Worm (Caenorhabditis elegans) whole organism, L3 larva: Measurements from ENCODE around the gene clc-4.

Experiments used
- R02D3.7 ChIP-seq: fragments of 150-350 bp; optimal IDR thresholded peaks from 2 replicates; lab custom pipeline; 2014; ENCODE audit warnings: missing biosample characterization, missing genetic modification characterization
- aly-2 ChIP-seq: fragments of 150-350 bp; optimal IDR thresholded peaks from 2 replicates; lab custom pipeline; 2014; ENCODE audit warnings: missing biosample characterization, missing genetic modification characterization
- elt-2 ChIP-seq: sonication (generic microtip); optimal IDR thresholded peaks from 2 replicates; lab custom pipeline; 2016; ENCODE audit warnings: missing genetic modification reagents, mild to moderate bottlenecking, missing genetic modification characterization, missing compliant biosample characterization
- elt-3 ChIP-seq, 3 experiments: fragments of 150-350 bp in 1 of 3; sonication (generic microtip) in 2 of 3; optimal IDR thresholded peaks; 2 replicates in 2 of 3; 4 replicates in 1 of 3; lab custom pipeline; 2014 to 2017; ENCODE audit warnings: missing biosample characterization in 3 of 3, missing genetic modification characterization in 3 of 3
- fos-1 ChIP-seq: fragments of 150-350 bp; optimal IDR thresholded peaks from 2 replicates; lab custom pipeline; 2014; ENCODE audit warnings: missing biosample characterization, missing genetic modification characterization
- nhr-23 ChIP-seq: fragments of 150-350 bp; optimal IDR thresholded peaks from 2 replicates; lab custom pipeline; 2014; ENCODE audit warnings: missing biosample characterization, missing genetic modification reagents, missing genetic modification characterization
- nhr-237 ChIP-seq: fragments of 150-350 bp; optimal IDR thresholded peaks from 2 replicates; lab custom pipeline; 2014; ENCODE audit warnings: missing biosample characterization, missing genetic modification characterization
- nhr-25 ChIP-seq: sonication (generic microtip); optimal IDR thresholded peaks from 2 replicates; lab custom pipeline; 2017; ENCODE audit warnings: missing biosample characterization, missing genetic modification characterization
- nhr-76 ChIP-seq: fragments of 150-350 bp; sonication (generic microtip); optimal IDR thresholded peaks from 5 replicates; lab custom pipeline; 2014; ENCODE audit warnings: missing biosample characterization, missing genetic modification characterization
- nhr-77 ChIP-seq: fragments of 150-350 bp; optimal IDR thresholded peaks from 2 replicates; lab custom pipeline; 2014; ENCODE audit warnings: missing biosample characterization, missing genetic modification characterization
- pha-4 ChIP-seq: fragments of 150-350 bp; optimal IDR thresholded peaks from 2 replicates; lab custom pipeline; 2014; ENCODE audit warnings: missing biosample characterization, missing genetic modification reagents, missing genetic modification characterization
- skn-1 ChIP-seq: fragments of 150-350 bp; optimal IDR thresholded peaks from 2 replicates; lab custom pipeline; 2014; ENCODE audit warnings: missing biosample characterization, missing genetic modification characterization
- unc-62 ChIP-seq: fragments of 150-350 bp; sonication (generic microtip); optimal IDR thresholded peaks from 4 replicates; lab custom pipeline; 2014; ENCODE audit warnings: missing biosample characterization, missing genetic modification reagents, missing genetic modification characterization

DNA sequence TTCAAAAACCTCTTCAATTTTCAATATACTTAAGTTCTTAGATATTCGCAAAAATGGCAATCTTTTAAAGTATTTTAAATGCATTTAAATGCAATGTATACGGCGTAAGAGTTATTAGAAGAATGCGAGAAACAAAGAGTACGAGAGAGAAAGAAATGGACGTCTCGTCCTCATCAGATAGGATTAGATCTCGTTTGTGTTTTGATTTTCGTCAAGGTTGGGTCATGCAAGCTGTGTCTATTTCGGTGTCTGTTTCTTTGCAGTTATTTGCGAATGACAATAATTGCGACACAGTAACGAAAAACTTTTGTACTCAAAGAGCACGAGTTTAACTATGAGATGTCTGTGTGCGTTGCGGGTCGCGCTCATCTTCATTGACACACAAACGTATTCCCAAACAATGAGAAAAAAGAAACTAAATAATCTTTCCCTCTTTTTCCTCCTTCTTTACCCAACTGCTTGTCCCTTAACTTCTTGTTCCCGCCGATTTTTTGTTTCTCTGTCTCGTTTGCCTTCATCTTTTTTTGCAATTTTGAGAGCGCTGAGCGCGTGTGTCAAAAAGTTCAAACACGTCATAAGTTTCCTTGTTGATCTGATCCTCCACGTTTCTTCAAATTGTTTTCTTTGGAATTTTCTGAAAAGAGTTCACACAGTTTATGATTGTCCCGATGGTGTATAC lies 16.6 kb downstream of the clc-4 start:
- TF ChIP-seq nhr-25 (tag; lab: Kevin White, UChicago) (no peak), skn-1 (tag; lab: Kevin White, UChicago) (no peak), nhr-23 (tag; lab: Kevin White, UChicago) (peak; percentile 32), elt-2 (no peak), unc-62 (GFP tag; lab: Kevin White, UChicago) (no peak), aly-2 (tag; lab: Kevin White, UChicago) (no peak), nhr-76 (tag; lab: Kevin White, UChicago) (no peak), fos-1 (tag; lab: Kevin White, UChicago) (no peak), elt-3 (tag; optimal IDR thresholded peaks at IDR 0.05; lab: Kevin White, UChicago) (no peak), R02D3.7 (no peak), nhr-77 (no peak), pha-4 (tag; lab: Kevin White, UChicago) (peak; percentile 92), nhr-237 (tag; lab: Kevin White, UChicago) (no peak)
